Worm (Caenorhabditis elegans) whole organism, L3 larva: Measurements from ENCODE around the gene C23H4.8.

Source experiments
- egl-27 ChIP-seq: sonication (generic microtip); optimal IDR thresholded peaks from 4 replicates; lab custom pipeline; 2017; ENCODE audit warnings: missing biosample characterization, missing genetic modification reagents, missing genetic modification characterization
- elt-1 ChIP-seq: fragments of 150-350 bp; optimal IDR thresholded peaks from 2 replicates; lab custom pipeline; 2014; ENCODE audit warnings: missing biosample characterization, missing genetic modification characterization
- elt-2 ChIP-seq: sonication (generic microtip); optimal IDR thresholded peaks from 2 replicates; lab custom pipeline; 2016; ENCODE audit warnings: missing genetic modification reagents, mild to moderate bottlenecking, missing genetic modification characterization, missing compliant biosample characterization
- hmg-11 ChIP-seq: sonication (generic microtip); optimal IDR thresholded peaks from 2 replicates; lab custom pipeline; 2016; ENCODE audit warnings: missing genetic modification characterization, missing compliant biosample characterization
- lin-39 ChIP-seq: fragments of 150-350 bp; optimal IDR thresholded peaks from 2 replicates; lab custom pipeline; 2018; ENCODE audit warnings: missing biosample characterization, missing genetic modification reagents, missing genetic modification characterization
- mml-1 ChIP-seq: fragments of 150-350 bp; sonication (generic microtip); optimal IDR thresholded peaks from 3 replicates; lab custom pipeline; 2014; ENCODE audit warnings: missing biosample characterization, missing genetic modification characterization
- nhr-237 ChIP-seq: fragments of 150-350 bp; optimal IDR thresholded peaks from 2 replicates; lab custom pipeline; 2014; ENCODE audit warnings: missing biosample characterization, missing genetic modification characterization
- nhr-76 ChIP-seq: fragments of 150-350 bp; sonication (generic microtip); optimal IDR thresholded peaks from 5 replicates; lab custom pipeline; 2014; ENCODE audit warnings: missing biosample characterization, missing genetic modification characterization
- nhr-77 ChIP-seq: fragments of 150-350 bp; optimal IDR thresholded peaks from 2 replicates; lab custom pipeline; 2014; ENCODE audit warnings: missing biosample characterization, missing genetic modification characterization
- pha-4 ChIP-seq: fragments of 150-350 bp; optimal IDR thresholded peaks from 2 replicates; lab custom pipeline; 2014; ENCODE audit warnings: missing biosample characterization, missing genetic modification reagents, missing genetic modification characterization
- skn-1 ChIP-seq: fragments of 150-350 bp; optimal IDR thresholded peaks from 2 replicates; lab custom pipeline; 2014; ENCODE audit warnings: missing biosample characterization, missing genetic modification characterization
- snpc-4 ChIP-seq: fragments of 150-350 bp; optimal IDR thresholded peaks from 2 replicates; lab custom pipeline; 2014; ENCODE audit warnings: missing biosample characterization, missing genetic modification characterization
- unc-39 ChIP-seq: sonication (generic microtip); optimal IDR thresholded peaks from 4 replicates; lab custom pipeline; 2017; ENCODE audit warnings: missing biosample characterization, missing genetic modification characterization
- ztf-4 ChIP-seq: fragments of 150-350 bp; optimal IDR thresholded peaks from 2 replicates; lab custom pipeline; 2014; ENCODE audit warnings: missing biosample characterization, missing genetic modification characterization

DNA sequence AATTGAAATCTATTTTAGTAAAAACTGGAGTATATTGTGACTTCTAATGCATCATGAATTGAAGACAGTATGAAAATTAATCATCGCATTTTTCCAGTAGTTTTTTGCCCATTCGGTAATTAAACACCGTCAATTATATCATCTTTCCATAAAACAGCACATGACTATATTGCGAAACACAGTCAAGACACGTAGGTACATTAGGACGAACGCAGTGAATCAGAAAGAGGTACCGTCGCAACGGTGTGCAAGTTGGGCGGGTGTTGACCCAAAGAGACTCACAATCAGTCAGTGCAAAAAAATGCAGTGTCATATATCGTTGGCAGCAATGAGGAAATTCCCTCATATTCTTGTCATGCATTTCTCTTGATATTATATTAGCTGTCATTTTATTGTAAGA, 17.4 kb downstream of the C23H4.8 start:
- TF ChIP-seq hmg-11 (tag; lab: Kevin White, UChicago) (no peak), nhr-76 (no peak), elt-2 (tag; lab: Kevin White, UChicago) (peak; percentile 33), mml-1 (no peak), pha-4 (peak; percentile 37), lin-39 (no peak), nhr-237 (tag; lab: Kevin White, UChicago) (no peak), nhr-77 (tag; lab: Kevin White, UChicago) (no peak), elt-1 (tag; lab: Kevin White, UChicago) (no peak), egl-27 (tag; lab: Kevin White, UChicago) (no peak), ztf-4 (tag; lab: Kevin White, UChicago) (no peak), skn-1 (tag; lab: Kevin White, UChicago) (no peak), unc-39 (tag; lab: Kevin White, UChicago) (no peak), snpc-4 (tag; lab: Kevin White, UChicago) (no peak)
